Worm (Caenorhabditis elegans) whole organism, L3 larva: ENCODE results near the gene lmtr-3.

Experiments used
- ceh-9 ChIP-seq: sonication (generic microtip); optimal IDR thresholded peaks from 2 replicates; lab custom pipeline; 2018; ENCODE audit warnings: missing biosample characterization, missing genetic modification characterization
- lin-15B ChIP-seq: fragments of 150-350 bp; optimal IDR thresholded peaks from 2 replicates; lab custom pipeline; 2014; ENCODE audit warnings: missing biosample characterization, missing genetic modification characterization
- nhr-23 ChIP-seq: fragments of 150-350 bp; optimal IDR thresholded peaks from 2 replicates; lab custom pipeline; 2014; ENCODE audit warnings: missing biosample characterization, missing genetic modification reagents, missing genetic modification characterization
- nhr-237 ChIP-seq: fragments of 150-350 bp; optimal IDR thresholded peaks from 2 replicates; lab custom pipeline; 2014; ENCODE audit warnings: missing biosample characterization, missing genetic modification characterization
- nhr-28 ChIP-seq: fragments of 150-350 bp; optimal IDR thresholded peaks from 2 replicates; lab custom pipeline; 2014; ENCODE audit warnings: missing biosample characterization, missing genetic modification characterization
- nhr-76 ChIP-seq: fragments of 150-350 bp; sonication (generic microtip); optimal IDR thresholded peaks from 5 replicates; lab custom pipeline; 2014; ENCODE audit warnings: missing biosample characterization, missing genetic modification characterization
- nhr-77 ChIP-seq: fragments of 150-350 bp; optimal IDR thresholded peaks from 2 replicates; lab custom pipeline; 2014; ENCODE audit warnings: missing biosample characterization, missing genetic modification characterization
- pqm-1 ChIP-seq: fragments of 150-350 bp; optimal IDR thresholded peaks from 2 replicates; lab custom pipeline; 2017; ENCODE audit warnings: missing biosample characterization, missing genetic modification characterization, inconsistent platforms
- ztf-11 ChIP-seq: fragments of 150-350 bp; optimal IDR thresholded peaks from 2 replicates; lab custom pipeline; 2014; ENCODE audit warnings: missing biosample characterization, missing genetic modification characterization

DNA sequence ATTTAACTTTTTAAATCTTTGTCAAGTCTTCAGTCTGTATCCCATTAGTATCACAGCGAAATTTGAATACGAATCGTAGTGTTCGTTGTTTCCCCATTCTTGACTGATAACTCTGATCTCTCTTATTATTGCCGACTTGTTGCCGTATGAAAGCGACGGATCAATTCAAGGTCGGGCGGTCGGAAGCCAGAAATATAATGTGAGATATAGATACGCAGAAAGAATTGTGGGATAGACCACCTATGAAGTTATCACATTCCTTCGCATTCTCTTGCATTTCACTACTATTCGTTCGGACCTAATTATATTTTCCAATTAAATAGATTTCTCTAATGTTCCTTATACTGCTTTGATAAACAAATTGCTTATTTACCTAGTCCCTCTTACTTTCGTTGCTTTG lies 25.0 kb downstream of the lmtr-3 start:
- TF ChIP-seq lin-15B (tag; lab: Kevin White, UChicago) (no peak), nhr-77 (no peak), ztf-11 (tag; lab: Kevin White, UChicago) (no peak), ceh-9 (tag; lab: Kevin White, UChicago) (no peak), nhr-76 (tag; lab: Kevin White, UChicago) (no peak), nhr-23 (no peak), nhr-28 (tag; lab: Kevin White, UChicago) (no peak), nhr-237 (tag; lab: Kevin White, UChicago) (no peak), pqm-1 (tag; lab: Kevin White, UChicago) (no peak)
